Worm (Caenorhabditis elegans): ENCODE measurements around the gene C07E3.10.

C07E3.10 gene

ce11 chrII:10357468-10358007 is 11.4 kb downstream of the C07E3.10 start, which contains the start of gene C07E3.3:
TSS of gene C07E3.3 (minus strand) at chrII:10357518.
- TF ChIP-seq tab-1 (GFP tag; IDR thresholded peaks at IDR 0.05) (no peak), klf-2 (GFP tag; conservative IDR thresholded peaks at IDR 0.05) (no peak), ztf-29 (GFP tag; IDR thresholded peaks at IDR 0.05) (no peak), ref-1 (GFP tag; conservative IDR thresholded peaks at IDR 0.05) (no peak), med-1 (GFP tag; optimal IDR thresholded peaks at IDR 0.05; ENCODE audit: insufficient read depth) (no peak), flt-1 (GFP tag; IDR thresholded peaks at IDR 0.05) (no peak), cog-1 (tag; optimal IDR thresholded peaks at IDR 0.05) (no peak), T22C8.4 (GFP tag; IDR thresholded peaks at IDR 0.05) (no peak), ztf-23 (GFP tag; IDR thresholded peaks at IDR 0.05) (no peak)

ce11 chrII:10360487-10360886 is 14.3 kb downstream of the C07E3.10 start, which contains the start of gene C07E3.4:
TSS of gene C07E3.4 (plus strand) at chrII:10360787.
- TF ChIP-seq tab-1 (GFP tag; IDR thresholded peaks at IDR 0.05) (no peak), ztf-23 (GFP tag; IDR thresholded peaks at IDR 0.05) (no peak), cog-1 (tag; optimal IDR thresholded peaks at IDR 0.05) (no peak)

ce11 chrII:10367202-10367601 is 21.0 kb downstream of the C07E3.10 start, which contains the start of gene ceh-57:
TSS of gene ceh-57 (minus strand) at chrII:10367296.
- TF ChIP-seq klf-2 (GFP tag; conservative IDR thresholded peaks at IDR 0.05) (no peak), ztf-29 (GFP tag; IDR thresholded peaks at IDR 0.05) (no peak), T22C8.4 (GFP tag; IDR thresholded peaks at IDR 0.05) (no peak), med-1 (GFP tag; optimal IDR thresholded peaks at IDR 0.05; ENCODE audit: insufficient read depth) (no peak), flt-1 (GFP tag; IDR thresholded peaks at IDR 0.05) (no peak), ztf-23 (GFP tag; IDR thresholded peaks at IDR 0.05) (no peak), cog-1 (tag; optimal IDR thresholded peaks at IDR 0.05) (no peak), ref-1 (GFP tag; conservative IDR thresholded peaks at IDR 0.05) (no peak), tab-1 (GFP tag; IDR thresholded peaks at IDR 0.05) (no peak)

ce11 chrII:10369547-10370028 is 23.4 kb downstream of the C07E3.10 start, which contains the start of gene ceh-58:
TSS of gene ceh-58 (minus strand) at chrII:10369597.
- TF ChIP-seq tab-1 (GFP tag; IDR thresholded peaks at IDR 0.05): 0 out of 2 replicates have a peak, but pooled peaks have one; percentile 18
- TF ChIP-seq flt-1 (GFP tag; IDR thresholded peaks at IDR 0.05): no peak

- TF ChIP-seq tab-1 (GFP tag; IDR thresholded peaks at IDR 0.05) (no peak), cog-1 (tag; optimal IDR thresholded peaks at IDR 0.05) (no peak), ztf-23 (GFP tag; IDR thresholded peaks at IDR 0.05) (no peak), klf-2 (GFP tag; conservative IDR thresholded peaks at IDR 0.05) (no peak), T22C8.4 (GFP tag; IDR thresholded peaks at IDR 0.05) (no peak), med-1 (GFP tag; optimal IDR thresholded peaks at IDR 0.05; ENCODE audit: insufficient read depth) (no peak), flt-1 (GFP tag; IDR thresholded peaks at IDR 0.05) (no peak), ztf-29 (GFP tag; IDR thresholded peaks at IDR 0.05) (no peak), ref-1 (GFP tag; conservative IDR thresholded peaks at IDR 0.05) (no peak)
Observed at ce11 chrII:10370826-10371225, 24.7 kb downstream of the C07E3.10 start.

- TF ChIP-seq T22C8.4 (GFP tag; IDR thresholded peaks at IDR 0.05): no peak
- TF ChIP-seq med-1 (GFP tag; optimal IDR thresholded peaks at IDR 0.05; ENCODE audit: insufficient read depth): no peak
- no peak for TF ChIP-seq klf-2 (GFP tag; conservative IDR thresholded peaks at IDR 0.05)
- no peak for TF ChIP-seq ztf-29 (GFP tag; IDR thresholded peaks at IDR 0.05)
Observed at ce11 chrII:10373016-10373415, 26.8 kb downstream of the C07E3.10 start.

ce11 chrII:10373536-10374169 is 27.5 kb downstream of the C07E3.10 start:
- no peak for TF ChIP-seq T22C8.4 (GFP tag; IDR thresholded peaks at IDR 0.05)
- no peak for TF ChIP-seq ztf-29 (GFP tag; IDR thresholded peaks at IDR 0.05)
- no peak for TF ChIP-seq ref-1 (GFP tag; conservative IDR thresholded peaks at IDR 0.05)
- no peak for TF ChIP-seq ztf-23 (GFP tag; IDR thresholded peaks at IDR 0.05)
- no peak for TF ChIP-seq med-1 (GFP tag; optimal IDR thresholded peaks at IDR 0.05; ENCODE audit: insufficient read depth)
- no peak for TF ChIP-seq flt-1 (GFP tag; IDR thresholded peaks at IDR 0.05)
- no peak for TF ChIP-seq cog-1 (tag; optimal IDR thresholded peaks at IDR 0.05)
- no peak for TF ChIP-seq klf-2 (GFP tag; conservative IDR thresholded peaks at IDR 0.05)
- TF ChIP-seq tab-1 (GFP tag; IDR thresholded peaks at IDR 0.05): no peak

ce11 chrII:10374776-10375175 is 28.6 kb downstream of the C07E3.10 start:
- TF ChIP-seq T22C8.4 (GFP tag; IDR thresholded peaks at IDR 0.05) (no peak), ref-1 (GFP tag; conservative IDR thresholded peaks at IDR 0.05) (no peak), flt-1 (GFP tag; IDR thresholded peaks at IDR 0.05) (no peak), med-1 (GFP tag; optimal IDR thresholded peaks at IDR 0.05; ENCODE audit: insufficient read depth) (no peak), klf-2 (GFP tag; conservative IDR thresholded peaks at IDR 0.05) (no peak), ztf-23 (GFP tag; IDR thresholded peaks at IDR 0.05) (no peak), cog-1 (tag; optimal IDR thresholded peaks at IDR 0.05) (no peak), tab-1 (GFP tag; IDR thresholded peaks at IDR 0.05) (no peak), ztf-29 (GFP tag; IDR thresholded peaks at IDR 0.05) (no peak)

ce11 chrII:10377901-10378300 is 31.7 kb downstream of the C07E3.10 start:
- TF ChIP-seq med-1 (GFP tag; optimal IDR thresholded peaks at IDR 0.05; ENCODE audit: insufficient read depth) (no peak), tab-1 (GFP tag; IDR thresholded peaks at IDR 0.05) (no peak), ztf-23 (GFP tag; IDR thresholded peaks at IDR 0.05) (no peak), ref-1 (GFP tag; conservative IDR thresholded peaks at IDR 0.05) (no peak)

ce11 chrII:10379546-10379945 is 33.4 kb downstream of the C07E3.10 start:
- TF ChIP-seq klf-2 (GFP tag; conservative IDR thresholded peaks at IDR 0.05) (no peak), ztf-23 (GFP tag; IDR thresholded peaks at IDR 0.05) (no peak), tab-1 (GFP tag; IDR thresholded peaks at IDR 0.05) (no peak), ztf-29 (GFP tag; IDR thresholded peaks at IDR 0.05) (no peak), ref-1 (GFP tag; conservative IDR thresholded peaks at IDR 0.05) (no peak), flt-1 (GFP tag; IDR thresholded peaks at IDR 0.05) (no peak), cog-1 (tag; optimal IDR thresholded peaks at IDR 0.05) (no peak), T22C8.4 (GFP tag; IDR thresholded peaks at IDR 0.05) (no peak), med-1 (GFP tag; optimal IDR thresholded peaks at IDR 0.05; ENCODE audit: insufficient read depth) (no peak)
